Fruit fly (Drosophila melanogaster): ENCODE results near the gene CG42795.
A peak's percentile ranks its signal among the peaks of the same experiment; 100 is the strongest.

CG42795 gene

DNA sequence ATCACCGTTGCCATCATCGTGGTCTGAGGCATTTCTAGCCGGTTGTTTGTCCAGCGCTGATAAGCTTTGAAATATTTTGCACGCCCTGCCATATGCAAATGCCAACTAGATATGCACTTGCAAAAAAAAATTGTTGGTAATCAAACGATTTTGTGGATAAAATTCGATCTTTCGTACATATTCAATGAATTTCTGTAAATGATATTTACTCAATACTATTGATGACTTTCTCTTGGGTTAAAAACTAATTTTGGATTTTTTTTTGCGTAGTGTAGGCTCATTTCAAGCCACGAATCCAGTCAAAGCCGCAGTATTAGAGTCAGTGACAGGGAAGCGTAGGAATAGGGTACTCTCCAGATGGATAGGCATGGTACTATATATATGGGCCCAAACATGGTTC, 57.6 kb downstream of the CG42795 start:
- peak; percentile 11 for TF ChIP-seq achi (GFP tag; optimal IDR thresholded peaks at IDR 0.05)
- no peak for TF ChIP-seq fd59A (GFP tag; optimal IDR thresholded peaks at IDR 0.05)
- TF ChIP-seq CG32006 (GFP tag; optimal IDR thresholded peaks at IDR 0.05): peak; percentile 68
- peak; percentile 67 for TF ChIP-seq Hr4 (GFP tag; optimal IDR thresholded peaks at IDR 0.05)
- no peak for TF ChIP-seq CG6276 (GFP tag; optimal IDR thresholded peaks at IDR 0.05)
- peak; percentile 68 for TF ChIP-seq CG8119 (GFP tag; IDR thresholded peaks at IDR 0.05)
- no peak for TF ChIP-seq Hr38 (GFP tag; optimal IDR thresholded peaks at IDR 0.05)
- no peak for TF ChIP-seq CG8632 (GFP tag; optimal IDR thresholded peaks at IDR 0.05)
- TF ChIP-seq svp (GFP tag): no peak
- 0 out of 3 replicates have a peak, but pooled peaks have one; percentile 28 for TF ChIP-seq eg (GFP tag; IDR thresholded peaks at IDR 0.05)
- TF ChIP-seq salr (GFP tag; optimal IDR thresholded peaks at IDR 0.05): peak in 1 of 2 experiments; percentile 8
- TF ChIP-seq pdm3 (GFP tag; optimal IDR thresholded peaks at IDR 0.05): peak; percentile 15
- TF ChIP-seq CG15336 (GFP tag; IDR thresholded peaks at IDR 0.05): peak; percentile 75
- no peak for TF ChIP-seq CG6854 (GFP tag; optimal IDR thresholded peaks at IDR 0.05)
- TF ChIP-seq OdsH (GFP tag; optimal IDR thresholded peaks at IDR 0.05): peak; percentile 36
- TF ChIP-seq CG10631 (GFP tag; optimal IDR thresholded peaks at IDR 0.05): peak; percentile 8
- peak; percentile 6 for TF ChIP-seq CG11762 (GFP tag; optimal IDR thresholded peaks at IDR 0.05; ENCODE audit: insufficient read depth)
- no peak for TF ChIP-seq Lpt (GFP tag; optimal IDR thresholded peaks at IDR 0.05)
- peak; percentile 10 for TF ChIP-seq CG4318 (GFP tag; optimal IDR thresholded peaks at IDR 0.05)

DNA sequence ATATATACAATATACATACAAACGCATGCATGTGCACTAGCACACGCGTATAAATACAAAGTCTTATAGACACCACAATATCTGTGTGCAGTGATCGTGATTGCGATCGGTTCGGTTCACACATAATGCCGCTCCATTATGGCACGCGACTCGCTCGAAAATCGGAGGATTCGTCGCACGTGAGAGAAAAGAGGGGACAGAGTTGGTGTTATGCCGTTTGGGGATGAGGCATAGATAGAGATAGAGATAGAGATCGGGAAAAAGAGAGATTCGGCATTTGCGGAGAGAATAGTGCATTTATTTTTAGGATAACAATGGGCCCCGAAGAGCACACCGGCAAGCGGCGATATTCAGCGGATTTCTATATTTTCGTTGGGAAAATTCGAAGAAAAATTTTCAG, 58.7 kb downstream of the CG42795 start:
- TF ChIP-seq Hr39 (GFP tag; optimal IDR thresholded peaks at IDR 0.05) (no peak), pdm3 (GFP tag; optimal IDR thresholded peaks at IDR 0.05) (no peak), Eip78C (GFP tag) (no peak), Met (GFP tag; optimal IDR thresholded peaks at IDR 0.05) (no peak), svp (GFP tag) (no peak), CG6276 (GFP tag; optimal IDR thresholded peaks at IDR 0.05) (no peak), CG8319 (GFP tag; optimal IDR thresholded peaks at IDR 0.05) (no peak), dsx (GFP tag; optimal IDR thresholded peaks at IDR 0.05; ENCODE audit: poor library complexity, severe bottlenecking) (no peak), spab (GFP tag; optimal IDR thresholded peaks at IDR 0.05) (no peak), vri (GFP tag; optimal IDR thresholded peaks at IDR 0.05) (no peak), CG31627 (GFP tag; optimal IDR thresholded peaks at IDR 0.05) (no peak), Sox15 (GFP tag; optimal IDR thresholded peaks at IDR 0.05) (no peak), CG8632 (GFP tag; optimal IDR thresholded peaks at IDR 0.05) (no peak), CG32006 (GFP tag; optimal IDR thresholded peaks at IDR 0.05) (no peak), eg (GFP tag; IDR thresholded peaks at IDR 0.05) (no peak), CG11762 (GFP tag; optimal IDR thresholded peaks at IDR 0.05; ENCODE audit: insufficient read depth) (no peak), CG11902 (GFP tag; optimal IDR thresholded peaks at IDR 0.05) (no peak), esn (GFP tag; optimal IDR thresholded peaks at IDR 0.05) (no peak), CG6808 (GFP tag; optimal IDR thresholded peaks at IDR 0.05) (no peak), CG10669 (GFP tag; optimal IDR thresholded peaks at IDR 0.05) (no peak)

All from whole organism, prepupa.